Worm (Caenorhabditis elegans): ENCODE measurements around the gene srh-125.

The srh-125 gene

DNA sequence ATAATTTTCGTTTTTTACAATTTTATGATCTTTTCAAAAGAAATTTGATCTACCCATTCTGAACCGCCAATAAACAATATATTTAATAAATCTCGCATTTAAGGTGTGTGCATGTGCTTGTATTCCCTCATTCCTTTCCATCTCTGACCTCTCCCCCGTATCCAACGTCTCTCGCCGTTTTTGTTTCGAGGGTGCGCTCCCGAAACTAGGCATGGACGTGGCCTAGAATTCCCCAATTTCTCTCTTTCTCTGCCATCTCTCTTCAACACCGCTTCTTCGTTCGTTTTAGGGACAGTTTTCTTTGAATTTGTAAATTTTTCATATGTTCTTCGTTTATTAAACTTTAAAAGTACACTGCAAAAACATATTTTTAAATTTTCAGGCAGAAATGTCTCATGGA lies 11.2 kb downstream of the srh-125 start, which contains the start of gene F25E5.1 (continued):
- TF ChIP-seq ceh-6 (GFP tag; optimal IDR thresholded peaks at IDR 0.05) (no peak), ahr-1 (tag; optimal IDR thresholded peaks at IDR 0.05) (no peak), ceh-22 (tag; optimal IDR thresholded peaks at IDR 0.05) (no peak), T23F11.4 (GFP tag; optimal IDR thresholded peaks at IDR 0.05) (no peak), ceh-34 (tag; optimal IDR thresholded peaks at IDR 0.05) (peak; percentile 67), ceh-24 (tag; optimal IDR thresholded peaks at IDR 0.05) (no peak), madf-2 (tag; optimal IDR thresholded peaks at IDR 0.05) (no peak), ceh-14 (tag; optimal IDR thresholded peaks at IDR 0.05) (peak; percentile 70), tbx-2 (tag; optimal IDR thresholded peaks at IDR 0.05) (peak; percentile 80), zip-5 (tag; optimal IDR thresholded peaks at IDR 0.05) (peak; percentile 42), ceh-2 (tag; optimal IDR thresholded peaks at IDR 0.05) (peak; percentile 69), hlh-8 (tag; optimal IDR thresholded peaks at IDR 0.05) (peak; percentile 59), sox-2 (GFP tag; IDR thresholded peaks at IDR 0.05) (no peak), pat-9 (tag; optimal IDR thresholded peaks at IDR 0.05) (no peak), gmeb-2 (tag; optimal IDR thresholded peaks at IDR 0.05) (peak; percentile 25), K09A11.1 (tag; optimal IDR thresholded peaks at IDR 0.05; ENCODE audit: insufficient read depth) (no peak)

DNA sequence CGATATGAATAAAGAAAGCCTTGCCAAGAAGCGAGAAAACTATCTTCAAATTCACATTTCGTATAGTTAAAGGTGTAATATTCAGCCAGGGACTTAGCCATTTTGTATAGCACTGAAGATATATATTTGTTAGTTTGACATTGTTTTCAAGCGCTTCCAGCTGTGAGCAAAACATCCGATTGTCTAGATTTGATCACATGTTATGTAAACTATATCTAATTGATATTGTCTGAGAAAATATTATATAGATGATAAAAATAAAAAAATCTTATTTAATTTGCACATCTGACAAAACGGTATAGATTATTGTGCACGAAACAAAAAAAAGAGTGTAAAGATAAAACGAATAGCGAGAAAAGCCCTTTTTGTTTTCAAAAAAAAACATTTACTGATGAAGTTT lies 12.0 kb downstream of the srh-125 start, which contains the start of gene srh-89:
TSS of gene srh-89 (minus strand) at position 101 of the 400 bp plus-strand sequence.
- TF ChIP-seq F13H6.1 (tag; optimal IDR thresholded peaks at IDR 0.05) (no peak), pag-3 (tag; optimal IDR thresholded peaks at IDR 0.05; ENCODE audit: borderline replicate concordance) (no peak), hlh-30 (tag; optimal IDR thresholded peaks at IDR 0.05; ENCODE audit: insufficient read depth) (no peak), ceh-22 (tag; optimal IDR thresholded peaks at IDR 0.05) (no peak), ceh-48 (tag; optimal IDR thresholded peaks at IDR 0.05) (no peak), sdc-2 (tag; optimal IDR thresholded peaks at IDR 0.05) (no peak), ceh-30 (tag; optimal IDR thresholded peaks at IDR 0.05) (no peak), ceh-2 (tag; optimal IDR thresholded peaks at IDR 0.05) (no peak), C08G9.2 (tag; optimal IDR thresholded peaks at IDR 0.05) (no peak)

DNA sequence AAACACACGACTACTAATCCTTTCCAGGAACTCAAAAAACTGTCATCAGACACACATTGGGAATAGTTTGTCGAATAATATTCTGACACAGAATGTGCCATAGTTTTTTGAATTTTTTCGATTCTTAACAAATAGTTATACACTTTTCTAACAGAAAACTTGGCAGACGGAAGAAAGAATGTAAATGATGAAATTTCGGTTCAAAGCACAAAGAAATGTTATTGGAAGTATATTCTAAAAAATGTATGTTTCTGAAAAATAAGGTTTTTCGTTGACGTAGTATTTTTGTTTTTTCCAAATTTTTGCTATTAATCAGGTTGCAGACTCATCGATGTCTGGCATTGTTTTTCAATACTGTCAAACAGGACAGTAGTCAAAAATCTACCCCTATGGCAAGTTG lies 15.8 kb downstream of the srh-125 start, which contains the start of gene srh-92:
TSS of gene srh-92 (minus strand) at position 101 of the 400 bp plus-strand sequence.
- TF ChIP-seq mec-3 (tag; optimal IDR thresholded peaks at IDR 0.05; ENCODE audit: borderline replicate concordance) (no peak), dmd-4 (tag; optimal IDR thresholded peaks at IDR 0.05; ENCODE audit: borderline replicate concordance) (no peak), npax-4 (tag; optimal IDR thresholded peaks at IDR 0.05) (no peak), nhr-232 (tag; optimal IDR thresholded peaks at IDR 0.05) (no peak), hlh-13 (GFP tag; optimal IDR thresholded peaks at IDR 0.05) (no peak), ceh-48 (tag; optimal IDR thresholded peaks at IDR 0.05) (no peak)

DNA sequence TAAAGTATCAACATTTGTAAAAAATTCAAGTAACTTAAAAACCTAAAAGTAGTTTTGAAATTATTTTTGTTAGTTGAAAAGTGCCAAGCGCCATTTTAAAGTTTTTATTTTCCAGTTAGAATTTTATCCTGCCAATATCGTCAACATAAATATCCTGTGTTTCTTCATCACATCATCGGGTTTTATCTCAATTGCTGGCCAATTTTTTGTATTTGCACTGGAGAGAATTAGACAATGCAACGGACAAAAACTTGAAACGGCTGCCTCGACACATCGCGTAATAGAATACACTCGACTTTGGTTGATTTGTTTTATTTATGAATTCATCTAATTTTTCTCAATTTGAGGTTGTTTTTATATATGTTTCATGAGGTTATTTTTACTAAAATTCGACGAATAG lies 21.7 kb downstream of the srh-125 start, which contains the start of gene F25E5.2:
TSS of gene F25E5.2 (plus strand) at position 301 of the 400 bp plus-strand sequence.
- TF ChIP-seq tbx-2 (tag; optimal IDR thresholded peaks at IDR 0.05) (no peak), zip-5 (tag; optimal IDR thresholded peaks at IDR 0.05) (no peak), F13H6.1 (tag; optimal IDR thresholded peaks at IDR 0.05) (no peak), syd-9 (tag; optimal IDR thresholded peaks at IDR 0.05) (no peak), ceh-30 (tag; optimal IDR thresholded peaks at IDR 0.05) (no peak), ceh-6 (GFP tag; optimal IDR thresholded peaks at IDR 0.05) (no peak), unc-55 (GFP tag; optimal IDR thresholded peaks at IDR 0.05) (no peak), dmd-4 (tag; optimal IDR thresholded peaks at IDR 0.05; ENCODE audit: borderline replicate concordance) (no peak), pha-4 (tag; optimal IDR thresholded peaks at IDR 0.05) (no peak), pat-9 (tag; optimal IDR thresholded peaks at IDR 0.05) (no peak), lim-6 (tag; optimal IDR thresholded peaks at IDR 0.05) (no peak), fax-1 (tag; optimal IDR thresholded peaks at IDR 0.05) (no peak), elt-4 (tag; optimal IDR thresholded peaks at IDR 0.05) (no peak), hlh-6 (tag; optimal IDR thresholded peaks at IDR 0.05) (no peak), ets-4 (tag; optimal IDR thresholded peaks at IDR 0.05) (no peak), T23F11.4 (GFP tag; optimal IDR thresholded peaks at IDR 0.05) (no peak)
